Worm (Caenorhabditis elegans) whole organism, mixed stage, embryonic: Measurements from ENCODE around the gene clec-231.

ENCODE experiments used
- elt-3 ChIP-seq: fragments of 150-350 bp; optimal IDR thresholded peaks from 2 replicates; lab custom pipeline; 2014; ENCODE audit warnings: missing biosample characterization, missing genetic modification characterization
- lsy-2 ChIP-seq: fragments of 150-350 bp; optimal IDR thresholded peaks from 2 replicates; lab custom pipeline; 2014; ENCODE audit warnings: missing biosample characterization, missing genetic modification characterization
- nhr-28 ChIP-seq: fragments of 150-350 bp; optimal IDR thresholded peaks from 2 replicates; lab custom pipeline; 2014; ENCODE audit warnings: missing biosample characterization, missing genetic modification characterization
- snpc-4 ChIP-seq: fragments of 150-350 bp; optimal IDR thresholded peaks from 2 replicates; lab custom pipeline; 2014; ENCODE audit warnings: missing biosample characterization, missing genetic modification characterization
- unc-62 ChIP-seq: fragments of 150-350 bp; optimal IDR thresholded peaks from 2 replicates; lab custom pipeline; 2014; ENCODE audit warnings: missing biosample characterization, missing genetic modification reagents, missing genetic modification characterization

DNA sequence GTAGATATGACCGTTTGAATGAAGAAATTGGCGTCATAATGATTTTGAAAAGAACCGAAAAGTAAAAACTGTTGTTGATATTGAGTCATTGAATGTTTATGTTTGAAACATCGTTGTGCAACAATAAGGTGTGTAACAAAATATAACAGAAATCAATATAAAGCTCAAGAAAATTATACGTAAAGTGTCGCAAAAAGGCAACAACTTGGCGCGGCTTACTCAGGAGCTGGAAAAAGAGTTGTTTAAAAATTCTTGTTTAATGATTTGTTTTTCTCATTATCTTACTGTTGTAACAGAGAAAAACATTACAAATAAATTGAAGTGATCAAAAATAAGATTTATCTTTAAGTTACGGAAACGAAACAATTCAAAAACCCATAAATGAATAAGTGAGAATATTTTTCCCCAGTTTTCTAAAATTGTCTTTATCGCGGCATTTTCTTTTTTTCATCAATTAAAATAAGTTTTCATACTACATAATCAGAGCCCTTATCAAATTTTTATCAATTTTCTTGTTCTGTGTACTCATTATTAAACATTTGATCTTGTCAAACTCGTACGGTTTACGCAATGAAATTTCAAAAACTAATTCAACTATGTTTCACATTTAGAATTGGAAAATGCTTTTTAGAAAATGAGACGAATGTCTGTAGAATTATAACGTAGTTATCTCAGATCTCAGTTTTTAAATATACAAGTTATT, 22.6 kb downstream of the clec-231 start, which contains the start of gene ZK1037.6:
- TF ChIP-seq nhr-28 (tag; lab: Kevin White, UChicago), result no peak
- no peak for TF ChIP-seq unc-62 (GFP tag; lab: Kevin White, UChicago)
- TF ChIP-seq lsy-2, result no peak
- no peak for TF ChIP-seq snpc-4
- no peak for TF ChIP-seq elt-3
